Worm (Caenorhabditis elegans): ENCODE data around the gene acr-18.

DNA sequence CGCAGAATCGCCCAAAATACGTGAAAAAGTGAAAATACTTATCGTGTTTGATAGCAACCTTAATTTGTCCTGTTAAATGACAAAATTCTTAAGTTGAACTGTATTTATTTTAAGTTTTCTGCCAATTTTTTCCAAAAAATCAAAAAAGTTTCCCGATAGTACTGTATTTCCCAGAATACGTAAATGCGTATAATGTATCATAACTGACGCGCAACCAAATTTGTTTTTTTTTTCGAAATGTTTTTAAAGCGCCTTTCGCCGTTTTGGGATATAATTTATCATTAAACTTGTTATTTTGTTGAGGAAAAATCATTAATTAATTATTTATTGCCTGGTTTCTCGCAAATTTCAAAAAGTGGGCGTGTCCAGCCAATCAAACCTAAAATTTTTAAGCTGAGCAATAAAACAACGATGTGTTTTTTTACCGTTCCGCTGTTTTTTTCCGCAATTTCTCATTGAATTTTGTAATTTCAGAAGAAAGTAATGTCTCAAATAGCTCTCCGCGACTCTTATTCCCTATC is 12.1 kb upstream of the acr-18 start, which contains the start of gene fbxa-95:
- TF ChIP-seq ama-1 (optimal IDR thresholded peaks at IDR 0.05) (no peak), ama-1 (GFP tag; optimal IDR thresholded peaks at IDR 0.05) (no peak), tbp1 (GFP tag; optimal IDR thresholded peaks at IDR 0.05) (no peak), cebp-2 (GFP tag; IDR thresholded peaks at IDR 0.05) (no peak), ceh-58 (GFP tag; IDR thresholded peaks at IDR 0.05) (no peak)
